Worm (Caenorhabditis elegans): ENCODE measurements around the gene F47B8.3.
A peak's percentile ranks its signal among the peaks of the same experiment; 100 is the strongest.

- TF ChIP-seq hnd-1 (tag; optimal IDR thresholded peaks at IDR 0.05) (no peak), ama-1 (optimal IDR thresholded peaks at IDR 0.05) (no peak), aly-1 (tag; optimal IDR thresholded peaks at IDR 0.05) (no peak), ets-7 (tag; optimal IDR thresholded peaks at IDR 0.05) (peak; percentile 28), ceh-36 (tag; optimal IDR thresholded peaks at IDR 0.05) (no peak)
These were observed 24.5 kb upstream of the F47B8.3 start, which contains the start of gene cept-2 for ce11 chrV:14347234-14347826.

All from whole organism, early embryonic.